Worm (Caenorhabditis elegans) whole organism, L4 larva: ENCODE results near the gene dsl-7.

Experiments
- F49E8.2 ChIP-seq: sonication (generic microtip); optimal IDR thresholded peaks from 2 replicates; lab custom pipeline; 2016; ENCODE audit warnings: missing compliant biosample characterization, mild to moderate bottlenecking, missing genetic modification characterization, borderline replicate concordance
- egl-27 ChIP-seq: sonication (generic microtip); optimal IDR thresholded peaks from 3 replicates; lab custom pipeline; 2017; ENCODE audit warnings: missing biosample characterization, missing genetic modification reagents, missing genetic modification characterization
- fos-1 ChIP-seq: fragments of 150-350 bp; optimal IDR thresholded peaks from 2 replicates; lab custom pipeline; 2014; ENCODE audit warnings: missing biosample characterization, missing genetic modification characterization
- nhr-102 ChIP-seq: sonication (generic microtip); optimal IDR thresholded peaks from 2 replicates; lab custom pipeline; 2016; ENCODE audit warnings: mild to moderate bottlenecking, missing genetic modification characterization, moderate library complexity, missing compliant biosample characterization
- rbr-2 ChIP-seq: sonication (generic microtip); optimal IDR thresholded peaks from 2 replicates; lab custom pipeline; 2016; ENCODE audit warnings: missing genotype, missing genetic modification characterization, missing compliant biosample characterization

DNA sequence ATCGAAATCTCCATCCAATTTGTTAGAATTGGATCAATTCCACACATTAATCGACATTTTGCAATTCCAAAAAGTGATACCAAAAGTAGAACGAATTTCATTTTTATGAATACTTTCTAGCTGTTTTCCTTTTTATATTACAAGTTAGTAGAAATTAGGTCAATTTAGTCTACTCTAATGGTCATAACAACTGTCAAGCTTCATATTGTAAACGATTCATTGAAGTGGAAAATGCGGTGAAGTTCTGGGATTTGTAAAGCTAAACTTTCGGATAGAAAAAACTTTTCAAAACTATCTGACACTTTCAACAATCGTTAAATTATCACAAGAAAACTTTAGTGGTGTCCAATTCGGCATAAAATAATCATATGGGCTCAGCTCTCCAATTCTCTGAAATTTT is 41.7 kb downstream of the dsl-7 start, which contains the start of gene W07G4.7:
- no peak for TF ChIP-seq F49E8.2 (tag; lab: Kevin White, UChicago)
- no peak for TF ChIP-seq nhr-102 (tag; lab: Kevin White, UChicago)
- TF ChIP-seq rbr-2 (tag; lab: Kevin White, UChicago), result no peak
- TF ChIP-seq fos-1 (tag; lab: Kevin White, UChicago), result no peak
- no peak for TF ChIP-seq egl-27 (tag; lab: Kevin White, UChicago)
